Worm (Caenorhabditis elegans): ENCODE measurements around the gene spp-29.

The spp-29 gene

DNA sequence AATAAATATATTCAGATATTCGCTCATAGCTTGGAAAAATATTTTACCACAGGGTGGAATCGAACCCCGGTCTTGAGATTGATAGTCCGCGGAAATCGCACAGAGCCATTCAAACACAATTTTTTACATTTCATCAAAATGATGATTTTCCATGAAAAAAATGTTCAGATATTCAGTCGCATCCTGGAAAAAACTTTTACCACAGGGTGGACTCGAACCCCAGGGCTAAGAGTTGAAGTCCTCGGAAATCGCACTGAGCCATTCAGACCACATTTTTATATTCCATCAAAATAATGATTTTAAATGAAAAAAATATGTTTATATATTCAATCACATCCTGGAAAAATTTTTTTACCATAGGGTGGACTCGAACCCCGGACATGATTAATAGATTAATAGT lies 25.9 kb upstream of the spp-29 start:
- 0 out of 2 replicates have a peak, but pooled peaks have one; percentile 22 for TF ChIP-seq lin-38 (GFP tag; IDR thresholded peaks at IDR 0.05)
- no peak for TF ChIP-seq ceh-44 (GFP tag; IDR thresholded peaks at IDR 0.05)
- TF ChIP-seq pha-4 (GFP tag; IDR thresholded peaks at IDR 0.05) = no peak
- no peak for TF ChIP-seq pha-4 (tag; optimal IDR thresholded peaks at IDR 0.05)

DNA sequence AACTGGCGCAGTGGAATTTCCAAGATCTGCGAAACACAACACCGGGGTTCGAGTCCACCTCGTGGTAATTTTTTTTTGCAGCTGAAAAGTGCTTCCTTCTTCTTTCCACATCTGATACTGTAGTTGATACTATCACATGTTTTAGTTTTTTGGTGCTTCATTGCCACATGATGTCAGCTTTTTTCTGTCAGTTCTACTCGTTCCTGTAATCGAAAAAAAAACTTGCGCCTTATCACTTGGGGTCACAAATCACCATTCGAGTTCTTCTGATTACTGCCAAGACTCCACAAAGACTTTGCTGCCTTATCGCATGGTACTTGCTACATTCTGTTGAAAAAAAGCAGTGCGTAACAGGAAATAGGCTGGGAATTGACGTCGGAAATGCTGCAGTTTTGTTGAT lies 25.1 kb upstream of the spp-29 start:
- TF ChIP-seq mxl-3 (GFP tag; optimal IDR thresholded peaks at IDR 0.05) (peak; percentile 2), lin-15B (tag; optimal IDR thresholded peaks at IDR 0.05) (no peak), ceh-62 (tag; optimal IDR thresholded peaks at IDR 0.05) (no peak), mdl-1 (tag; optimal IDR thresholded peaks at IDR 0.05) (peak in 1 of 2 experiments; percentile 41), nhr-77 (tag; optimal IDR thresholded peaks at IDR 0.05) (peak; percentile 78), dve-1 (tag; optimal IDR thresholded peaks at IDR 0.05; ENCODE audit: insufficient read depth) (peak; percentile 87), lin-39 (tag; optimal IDR thresholded peaks at IDR 0.05) (no peak), F10B5.3 (tag; optimal IDR thresholded peaks at IDR 0.05) (no peak), daf-12 (tag; optimal IDR thresholded peaks at IDR 0.05) (no peak), Y48G9A.11 (GFP tag; IDR thresholded peaks at IDR 0.05) (no peak), lir-3 (tag; optimal IDR thresholded peaks at IDR 0.05) (no peak), lim-7 (GFP tag; IDR thresholded peaks at IDR 0.05) (no peak), aha-1 (tag) (peak; percentile 85), lin-29 (GFP tag; IDR thresholded peaks at IDR 0.05) (no peak), hlh-30 (tag; optimal IDR thresholded peaks at IDR 0.05; ENCODE audit: insufficient read depth) (peak; percentile 53), spr-3 (GFP tag; optimal IDR thresholded peaks at IDR 0.05) (no peak), ZK337.2 (GFP tag; IDR thresholded peaks at IDR 0.05) (no peak), pqm-1 (tag; optimal IDR thresholded peaks at IDR 0.05) (peak; percentile 98), nhr-11 (tag; optimal IDR thresholded peaks at IDR 0.05) (no peak), ztf-11 (tag; optimal IDR thresholded peaks at IDR 0.05) (no peak), mes-2 (tag; optimal IDR thresholded peaks at IDR 0.05; ENCODE audit: poor library complexity, severe bottlenecking) (no peak), F44E2.7 (GFP tag; IDR thresholded peaks at IDR 0.05) (no peak), ama-1 (optimal IDR thresholded peaks at IDR 0.05) (no peak), hmg-1.1 (GFP tag; IDR thresholded peaks at IDR 0.05) (no peak), vab-7 (GFP tag; IDR thresholded peaks at IDR 0.05) (no peak), php-3 (GFP tag; IDR thresholded peaks at IDR 0.05) (peak; percentile 85), mxl-2 (GFP tag; conservative IDR thresholded peaks at IDR 0.05) (no peak), cey-2 (tag; optimal IDR thresholded peaks at IDR 0.05; ENCODE audit: borderline replicate concordance, insufficient read depth) (no peak), nhr-102 (tag; optimal IDR thresholded peaks at IDR 0.05) (peak; percentile 78), nhr-28 (tag; optimal IDR thresholded peaks at IDR 0.05) (peak; percentile 90), nhr-48 (tag; optimal IDR thresholded peaks at IDR 0.05) (peak; percentile 70), dmd-6 (GFP tag; IDR thresholded peaks at IDR 0.05) (peak; percentile 97), lsy-2 (tag; optimal IDR thresholded peaks at IDR 0.05) (no peak), Y5F2A.4 (GFP tag; optimal IDR thresholded peaks at IDR 0.05) (no peak), T26A8.4 (GFP tag; IDR thresholded peaks at IDR 0.05) (no peak), R02D3.7 (tag; optimal IDR thresholded peaks at IDR 0.05) (no peak), zfp-3 (GFP tag; conservative IDR thresholded peaks at IDR 0.05) (no peak), jun-1 (tag; optimal IDR thresholded peaks at IDR 0.05) (no peak), nhr-111 (GFP tag; optimal IDR thresholded peaks at IDR 0.05) (no peak), spr-1 (tag; optimal IDR thresholded peaks at IDR 0.05) (no peak), unc-130 (GFP tag; optimal IDR thresholded peaks at IDR 0.05) (no peak), rbr-2 (tag; optimal IDR thresholded peaks at IDR 0.05) (no peak), ztf-7 (tag; optimal IDR thresholded peaks at IDR 0.05) (no peak), ceh-44 (GFP tag; IDR thresholded peaks at IDR 0.05) (no peak), unc-62 (GFP tag; optimal IDR thresholded peaks at IDR 0.05 in 1 of 2) (no peak), unc-62 (tag; optimal IDR thresholded peaks at IDR 0.05) (no peak), F49E8.2 (tag; optimal IDR thresholded peaks at IDR 0.05; ENCODE audit: borderline replicate concordance) (no peak), ceh-28 (tag; optimal IDR thresholded peaks at IDR 0.05) (no peak)

All from whole organism, L4 larva.